Worm (Caenorhabditis elegans): ENCODE data around the gene msp-36.

- no peak for TF ChIP-seq unc-55 (GFP tag; optimal IDR thresholded peaks at IDR 0.05)
- TF ChIP-seq mab-5 (tag; optimal IDR thresholded peaks at IDR 0.05), result no peak
- no peak for TF ChIP-seq ceh-16 (tag; optimal IDR thresholded peaks at IDR 0.05)
- no peak for TF ChIP-seq elt-1 (tag; optimal IDR thresholded peaks at IDR 0.05)
- no peak for TF ChIP-seq mdl-1 (tag; optimal IDR thresholded peaks at IDR 0.05)
- TF ChIP-seq egl-27 (tag; optimal IDR thresholded peaks at IDR 0.05), result no peak
- no peak for TF ChIP-seq nhr-6 (tag; optimal IDR thresholded peaks at IDR 0.05)
- TF ChIP-seq mbf-1 (tag; optimal IDR thresholded peaks at IDR 0.05), result no peak
These were observed 5.5 kb upstream of the msp-36 start, which contains the start of gene ttr-39 for ce11 chrIV:10089777-10090176.

Data from whole organism, L2 larva.